Fruit fly (Drosophila melanogaster) whole organism, adult: ENCODE measurements around the gene PIG-B.

Source experiments
- CG11617 ChIP-seq: fragments of 200-800 bp; sonication (Bioruptor generic); optimal IDR thresholded peaks from 2 replicates; lab custom pipeline; 2017; ENCODE audit warnings: mild to moderate bottlenecking, missing biosample characterization, missing genetic modification reagents, missing genetic modification characterization
- CG12768 ChIP-seq: fragments of 200-800 bp; sonication (Bioruptor generic); optimal IDR thresholded peaks from 2 replicates; lab custom pipeline; 2017; ENCODE audit warnings: missing biosample characterization, missing genetic modification characterization, mild to moderate bottlenecking, moderate library complexity, missing genetic modification reagents
- CG14711 ChIP-seq: fragments of 200-800 bp; sonication (Bioruptor generic); optimal IDR thresholded peaks from 2 replicates; lab custom pipeline; 2018; ENCODE audit warnings: missing biosample characterization, mild to moderate bottlenecking, missing genetic modification characterization, moderate library complexity
- CG1620 ChIP-seq: fragments of 200-800 bp; sonication (Bioruptor generic); optimal IDR thresholded peaks from 2 replicates; lab custom pipeline; 2016; ENCODE audit warnings: missing biosample characterization, missing genetic modification characterization
- CG33017 ChIP-seq: fragments of 200-800 bp; sonication (Bioruptor generic); optimal IDR thresholded peaks from 2 replicates; lab custom pipeline; 2018; ENCODE audit warnings: missing biosample characterization, mild to moderate bottlenecking, missing genetic modification characterization, moderate library complexity
- CG5204 ChIP-seq: fragments of 200-800 bp; sonication (Bioruptor generic); optimal IDR thresholded peaks from 2 replicates; lab custom pipeline; 2016; ENCODE audit warnings: missing biosample characterization, missing genetic modification characterization
- CG7045 ChIP-seq: fragments of 200-800 bp; sonication (Bioruptor generic); optimal IDR thresholded peaks from 2 replicates; lab custom pipeline; 2017; ENCODE audit warnings: missing biosample characterization, mild to moderate bottlenecking, missing genetic modification characterization
- CG7101 ChIP-seq: fragments of 200-800 bp; sonication (Bioruptor generic); optimal IDR thresholded peaks from 2 replicates; lab custom pipeline; 2018; ENCODE audit warnings: missing biosample characterization, mild to moderate bottlenecking, missing genetic modification characterization, moderate library complexity
- Clk ChIP-seq: fragments of 200-800 bp; sonication (Bioruptor generic); optimal IDR thresholded peaks from 2 replicates; lab custom pipeline; 2017; ENCODE audit warnings: missing biosample characterization, missing genetic modification characterization
- Crg-1 ChIP-seq: fragments of 200-800 bp; sonication (Bioruptor generic); optimal IDR thresholded peaks from 2 replicates; lab custom pipeline; 2016; ENCODE audit warnings: missing biosample characterization, missing genetic modification characterization
- Hr96 ChIP-seq: fragments of 200-800 bp; sonication (Bioruptor generic); optimal IDR thresholded peaks from 2 replicates; lab custom pipeline; 2016; ENCODE audit warnings: missing biosample characterization, missing genetic modification characterization
- Mnt ChIP-seq: fragments of 200-800 bp; sonication (Bioruptor generic); optimal IDR thresholded peaks from 2 replicates; lab custom pipeline; 2016; ENCODE audit warnings: missing biosample characterization, mild to moderate bottlenecking, missing genetic modification characterization
- bab1 ChIP-seq: fragments of 200-800 bp; sonication (Bioruptor generic); optimal IDR thresholded peaks from 3 replicates; lab custom pipeline; 2019; ENCODE audit warnings: missing biosample characterization, mild to moderate bottlenecking, missing genetic modification characterization, moderate library complexity
- cic ChIP-seq: fragments of 200-800 bp; sonication (Bioruptor generic); optimal IDR thresholded peaks from 2 replicates; lab custom pipeline; 2017; ENCODE audit warnings: missing biosample characterization, mild to moderate bottlenecking, missing genetic modification characterization, moderate library complexity
- cnc ChIP-seq, 2 experiments: fragments of >200 bp; optimal IDR thresholded peaks; 2 replicates each; lab custom pipeline; 2017
- kay ChIP-seq: fragments of 200-800 bp; sonication (Bioruptor generic); peaks from one replicate; lab custom pipeline; 2016; ENCODE audit warnings: missing biosample characterization, missing genetic modification characterization, borderline replicate concordance
- ovo ChIP-seq: fragments of 200-800 bp; sonication (Bioruptor generic); optimal IDR thresholded peaks from 2 replicates; lab custom pipeline; 2016; ENCODE audit warnings: missing biosample characterization, missing genetic modification characterization
- pad ChIP-seq: fragments of 200-800 bp; sonication (Bioruptor generic); optimal IDR thresholded peaks from 3 replicates; lab custom pipeline; 2017; ENCODE audit warnings: missing biosample characterization, missing genetic modification characterization, mild to moderate bottlenecking, moderate library complexity, missing genetic modification reagents
- tj ChIP-seq: fragments of 200-800 bp; sonication (Bioruptor generic); optimal IDR thresholded peaks from 3 replicates; lab custom pipeline; 2017; ENCODE audit warnings: missing biosample characterization, mild to moderate bottlenecking, missing genetic modification characterization, moderate library complexity
- toe ChIP-seq: fragments of 200-800 bp; sonication (Bioruptor generic); optimal IDR thresholded peaks from 2 replicates; lab custom pipeline; 2016; ENCODE audit warnings: missing biosample characterization, missing genetic modification characterization

Gene PIG-B

DNA sequence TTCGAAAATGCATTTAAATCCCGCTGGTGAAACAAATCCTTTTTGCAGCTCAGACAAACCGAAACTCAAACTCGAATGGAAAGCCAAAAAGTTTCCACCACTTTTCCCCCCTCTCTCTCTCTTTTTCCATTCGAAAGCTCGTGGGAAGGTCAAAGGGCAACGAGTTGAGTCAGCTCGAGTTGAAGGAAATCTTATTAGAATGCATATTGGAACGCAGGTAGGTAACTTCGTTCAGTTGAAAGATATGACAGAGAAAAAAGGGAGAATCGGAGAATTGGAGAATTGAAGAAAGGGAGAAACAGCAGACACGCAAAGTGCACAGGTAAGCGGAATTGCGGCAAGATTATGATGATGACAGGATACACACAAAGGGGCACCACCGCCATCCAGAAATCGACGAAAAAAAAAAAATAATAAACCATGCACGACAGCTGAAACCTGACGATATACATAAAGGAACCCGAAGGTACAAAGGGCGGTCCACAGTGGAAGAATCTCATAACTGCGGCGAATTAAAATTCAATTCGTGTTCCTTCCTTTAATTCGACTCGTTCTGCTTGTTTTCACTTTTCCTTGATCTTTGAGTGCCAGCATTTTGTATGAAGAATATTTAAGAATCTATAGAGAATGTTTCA lies 28.4 kb upstream of the PIG-B start:
- TF ChIP-seq Clk (GFP tag; lab: Kevin White, UChicago), result no peak
- peak; percentile 28 for TF ChIP-seq tj
- no peak for TF ChIP-seq CG11617 (GFP tag; lab: Kevin White, UChicago)
- no peak for TF ChIP-seq CG1620
- TF ChIP-seq bab1 (GFP tag; lab: Kevin White, UChicago), result no peak

DNA sequence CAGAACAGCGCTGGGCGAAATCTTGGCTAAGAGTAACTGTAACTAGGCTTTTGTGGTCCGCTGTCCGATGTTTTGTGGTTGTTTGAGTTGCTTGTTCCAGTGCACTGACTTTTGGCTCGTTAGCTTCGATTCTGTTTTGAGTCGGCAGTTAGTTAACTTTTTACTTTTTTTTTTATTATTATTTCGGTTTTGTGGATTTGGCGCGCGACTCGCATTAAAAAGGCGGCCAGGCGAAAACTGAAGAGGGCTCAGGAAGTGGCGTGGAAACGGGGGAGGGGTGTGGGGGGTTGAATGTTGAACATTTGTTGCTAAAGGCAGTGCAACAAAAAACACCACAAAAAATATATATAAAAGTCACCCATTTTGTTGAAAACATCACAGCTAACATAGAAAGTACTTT lies 27.6 kb upstream of the PIG-B start:
- TF ChIP-seq kay (GFP tag; lab: Kevin White, UChicago) (no peak), tj (no peak), Hr96 (GFP tag; lab: Kevin White, UChicago) (no peak), CG7045 (GFP tag; lab: Kevin White, UChicago) (no peak), pad (GFP tag; lab: Kevin White, UChicago) (no peak), toe (no peak), CG1620 (no peak), CG7101 (tag; lab: Kevin White, UChicago) (no peak)

DNA sequence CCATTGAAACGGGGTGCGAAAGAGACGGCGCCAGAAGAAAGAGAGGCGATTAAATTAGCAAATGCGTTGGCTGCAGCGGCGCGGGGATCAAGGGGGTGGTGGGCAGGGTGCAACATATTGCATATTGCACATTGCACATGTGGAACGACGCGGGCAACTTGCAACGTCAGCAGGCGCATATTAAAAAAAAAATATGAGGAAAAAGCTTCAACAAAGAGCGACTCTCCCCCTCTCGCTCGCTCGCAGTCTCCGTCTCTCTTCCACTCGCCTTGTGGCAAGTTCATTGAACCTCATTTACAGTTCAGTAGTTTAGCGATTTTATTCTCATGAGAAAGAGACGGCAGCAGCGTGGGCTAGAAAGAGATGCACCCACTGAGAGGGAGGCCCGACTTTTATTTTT lies 27.1 kb upstream of the PIG-B start:
- TF ChIP-seq pad (GFP tag; lab: Kevin White, UChicago), result no peak
- TF ChIP-seq kay (GFP tag; lab: Kevin White, UChicago), result peak; percentile 7
- TF ChIP-seq CG14711 (tag; lab: Kevin White, UChicago), result no peak
- no peak for TF ChIP-seq CG33017 (tag; lab: Kevin White, UChicago)
- TF ChIP-seq CG7101 (tag; lab: Kevin White, UChicago), result no peak

DNA sequence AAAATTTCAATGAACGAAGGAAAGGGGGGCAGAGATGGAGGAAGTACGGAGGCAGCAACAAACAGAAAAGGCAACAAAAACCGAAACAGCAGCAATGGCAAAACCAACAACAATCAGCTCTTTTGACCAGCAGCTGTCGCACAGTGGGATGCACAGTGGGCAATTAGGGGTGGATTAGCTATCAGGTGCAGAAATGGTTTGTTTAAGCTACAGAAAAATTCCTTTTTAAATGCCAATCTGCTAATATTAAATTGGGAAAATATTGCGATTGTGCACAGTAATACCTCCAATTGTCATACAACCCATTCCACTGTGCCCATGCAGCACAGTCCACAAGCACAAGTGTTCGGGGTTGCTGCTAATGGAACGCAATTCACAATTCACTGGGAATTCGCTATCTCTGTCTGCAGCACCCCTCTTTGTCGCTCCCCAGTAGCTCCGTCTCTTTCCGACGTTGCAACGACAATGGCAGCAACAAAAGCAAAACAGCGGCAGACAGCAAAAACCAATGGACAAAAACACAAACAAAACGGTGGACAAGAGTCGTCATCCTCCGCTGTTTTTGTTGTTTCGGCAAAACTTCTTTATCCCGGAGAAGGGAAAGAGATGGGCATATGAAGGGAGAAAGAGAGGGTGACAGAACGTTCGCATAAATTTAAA lies 25.9 kb upstream of the PIG-B start:
- TF ChIP-seq CG14711 (tag; lab: Kevin White, UChicago) (peak; percentile 1), CG33017 (tag; lab: Kevin White, UChicago) (no peak)

dm6 chr3L:3785688-3786087 lies 25.4 kb upstream of the PIG-B start:
- no peak for TF ChIP-seq cic (GFP tag; lab: Kevin White, UChicago)

DNA sequence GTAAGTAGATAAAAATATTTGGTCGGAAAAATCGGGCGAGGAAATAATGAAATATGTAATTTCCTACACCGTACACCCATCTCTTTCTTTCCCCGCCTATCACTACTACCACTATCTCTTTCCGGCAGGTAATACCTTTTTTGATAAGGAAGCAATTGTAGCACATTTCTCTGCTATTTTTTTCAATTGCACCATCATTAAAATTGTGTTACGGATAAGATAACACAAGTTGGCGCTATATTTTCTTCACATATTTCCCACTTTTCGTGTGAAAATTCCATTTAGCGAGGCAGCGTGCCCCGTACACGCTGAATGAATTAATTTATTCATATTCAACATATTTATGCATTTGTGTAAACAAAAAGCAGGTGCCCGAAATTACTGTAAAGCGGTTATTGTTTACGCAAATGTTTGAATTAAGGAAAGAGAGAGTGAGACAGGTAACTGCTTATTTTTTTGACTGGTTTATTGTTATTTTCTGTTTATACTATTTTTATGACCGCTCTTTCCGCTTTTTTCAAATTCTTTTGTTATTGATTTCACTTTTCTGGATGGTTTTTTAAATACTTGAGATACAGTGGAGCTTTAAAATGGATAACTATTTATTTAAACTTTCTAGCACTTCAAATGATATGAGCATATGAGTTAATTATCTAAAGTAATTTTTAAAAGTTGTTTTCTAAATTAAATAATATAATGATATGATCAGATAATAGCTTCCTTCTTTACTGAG lies 24.6 kb upstream of the PIG-B start:
- TF ChIP-seq Mnt (GFP tag; lab: Kevin White, UChicago) (peak; percentile 7), CG14711 (tag; lab: Kevin White, UChicago) (peak; percentile 27), CG1620 (no peak), cic (GFP tag; lab: Kevin White, UChicago) (peak; percentile 16), CG7045 (GFP tag; lab: Kevin White, UChicago) (no peak), CG5204 (GFP tag; lab: Kevin White, UChicago) (peak; percentile 20), CG7101 (tag; lab: Kevin White, UChicago) (peak; percentile 37), CG12768 (GFP tag; lab: Kevin White, UChicago) (no peak), tj (no peak), CG33017 (tag; lab: Kevin White, UChicago) (peak; percentile 28), CG11617 (GFP tag; lab: Kevin White, UChicago) (no peak)

dm6 chr3L:3787077-3787433 lies 24.0 kb upstream of the PIG-B start:
- TF ChIP-seq CG5204 (GFP tag; lab: Kevin White, UChicago), result no peak
- TF ChIP-seq cnc (optimal IDR thresholded peaks at IDR 0.05; lab: Kevin White, UChicago), result no peak
- no peak for TF ChIP-seq cic (GFP tag; lab: Kevin White, UChicago)
- no peak for TF ChIP-seq ovo (GFP tag; lab: Kevin White, UChicago)
- no peak for TF ChIP-seq CG12768 (GFP tag; lab: Kevin White, UChicago)
- TF ChIP-seq tj, result no peak
- no peak for TF ChIP-seq CG14711 (tag; lab: Kevin White, UChicago)
- TF ChIP-seq CG7101 (tag; lab: Kevin White, UChicago), result no peak
- TF ChIP-seq CG7045 (GFP tag; lab: Kevin White, UChicago), result no peak
- TF ChIP-seq Clk (GFP tag; lab: Kevin White, UChicago), result no peak
- TF ChIP-seq bab1 (GFP tag; lab: Kevin White, UChicago), result no peak
- TF ChIP-seq CG11617 (GFP tag; lab: Kevin White, UChicago), result no peak
- TF ChIP-seq Hr96 (GFP tag; lab: Kevin White, UChicago), result no peak
- TF ChIP-seq kay (GFP tag; lab: Kevin White, UChicago), result no peak
- TF ChIP-seq Crg-1 (GFP tag; lab: Kevin White, UChicago), result no peak
- no peak for TF ChIP-seq pad (GFP tag; lab: Kevin White, UChicago)
- TF ChIP-seq Mnt (GFP tag; lab: Kevin White, UChicago), result no peak
- TF ChIP-seq toe, result no peak
- TF ChIP-seq CG33017 (tag; lab: Kevin White, UChicago), result no peak
